Worm (Caenorhabditis elegans) whole organism, L2 larva: Measurements from ENCODE around the gene nurf-1.

Source experiments
- C34F6.9 ChIP-seq: fragments of 150-350 bp; optimal IDR thresholded peaks from 2 replicates; lab custom pipeline; 2014; ENCODE audit warnings: missing biosample characterization, missing genetic modification characterization
- F13H6.1 ChIP-seq: sonication (generic microtip); optimal IDR thresholded peaks from 2 replicates; lab custom pipeline; 2016; ENCODE audit warnings: missing genetic modification characterization, missing compliant biosample characterization
- R02D3.7 ChIP-seq: fragments of 150-350 bp; optimal IDR thresholded peaks from 2 replicates; lab custom pipeline; 2014; ENCODE audit warnings: missing biosample characterization, missing genetic modification characterization
- Y55F3AM.14 ChIP-seq: fragments of 200-800 bp; sonication (Bioruptor generic); optimal IDR thresholded peaks from 2 replicates; lab custom pipeline; 2018; ENCODE audit warnings: mild to moderate bottlenecking, missing genetic modification characterization, missing compliant biosample characterization
- ZK546.5 ChIP-seq: sonication (generic microtip); optimal IDR thresholded peaks from 2 replicates; lab custom pipeline; 2017; ENCODE audit warnings: missing biosample characterization, missing genetic modification characterization
- alr-1 ChIP-seq: fragments of 150-350 bp; optimal IDR thresholded peaks from 2 replicates; lab custom pipeline; 2014; ENCODE audit warnings: missing biosample characterization, missing genetic modification characterization
- aly-2 ChIP-seq: fragments of 150-350 bp; optimal IDR thresholded peaks from 2 replicates; lab custom pipeline; 2014; ENCODE audit warnings: missing biosample characterization, missing genetic modification characterization
- ama-1 ChIP-seq: fragments of 150-350 bp; optimal IDR thresholded peaks from 2 replicates; lab custom pipeline; 2018; ENCODE audit warnings: inconsistent platforms
- blmp-1 ChIP-seq: sonication (generic microtip); optimal IDR thresholded peaks from 2 replicates; lab custom pipeline; 2017; ENCODE audit warnings: missing genetic modification characterization, mild to moderate bottlenecking, missing compliant biosample characterization, antibody characterized with exemption, moderate library complexity; ENCODE audit not compliant: insufficient read depth
- ceh-16 ChIP-seq: fragments of 150-350 bp; optimal IDR thresholded peaks from 2 replicates; lab custom pipeline; 2014; ENCODE audit warnings: missing biosample characterization, missing genetic modification characterization
- ceh-82 ChIP-seq: fragments of 150-350 bp; optimal IDR thresholded peaks from 2 replicates; lab custom pipeline; 2014; ENCODE audit warnings: missing biosample characterization, missing genetic modification characterization
- crh-2 ChIP-seq: sonication (generic microtip); optimal IDR thresholded peaks from 2 replicates; lab custom pipeline; 2017; ENCODE audit warnings: missing biosample characterization, missing genetic modification characterization
- dmd-4 ChIP-seq: sonication (generic microtip); optimal IDR thresholded peaks from 2 replicates; lab custom pipeline; 2017; ENCODE audit warnings: missing biosample characterization, missing genetic modification characterization
- egl-27 ChIP-seq: sonication (generic microtip); optimal IDR thresholded peaks from 3 replicates; lab custom pipeline; 2017; ENCODE audit warnings: missing biosample characterization, missing genetic modification reagents, missing genetic modification characterization
- elt-1 ChIP-seq: fragments of 150-350 bp; optimal IDR thresholded peaks from 2 replicates; lab custom pipeline; 2014; ENCODE audit warnings: missing biosample characterization, missing genetic modification characterization
- elt-3 ChIP-seq: sonication (generic microtip); optimal IDR thresholded peaks from 2 replicates; lab custom pipeline; 2017; ENCODE audit warnings: missing biosample characterization, missing genetic modification characterization
- fos-1 ChIP-seq: fragments of 150-350 bp; optimal IDR thresholded peaks from 2 replicates; lab custom pipeline; 2014; ENCODE audit warnings: missing biosample characterization, missing genetic modification characterization
- gmeb-1 ChIP-seq: fragments of 150-350 bp; optimal IDR thresholded peaks from 2 replicates; lab custom pipeline; 2014; ENCODE audit warnings: missing biosample characterization, missing genetic modification characterization
- lin-11 ChIP-seq: fragments of 150-350 bp; sonication (generic microtip); optimal IDR thresholded peaks from 2 replicates; lab custom pipeline; 2014; ENCODE audit warnings: missing biosample characterization, missing genetic modification characterization, inconsistent platforms, mixed read lengths
- lin-13 ChIP-seq: fragments of 150-350 bp; optimal IDR thresholded peaks from 2 replicates; lab custom pipeline; 2014; ENCODE audit warnings: missing biosample characterization, missing genetic modification reagents, missing genetic modification characterization
- lin-39 ChIP-seq: fragments of 150-350 bp; optimal IDR thresholded peaks from 2 replicates; lab custom pipeline; 2014; ENCODE audit warnings: missing biosample characterization, missing genetic modification reagents, missing genetic modification characterization
- lsy-2 ChIP-seq, 2 experiments: fragments of 150-350 bp in 1 of 2; sonication (generic microtip) in 1 of 2; optimal IDR thresholded peaks; 2 replicates each; lab custom pipeline; 2014 to 2017; ENCODE audit warnings: missing biosample characterization in 2 of 2, missing genetic modification characterization in 2 of 2
- mab-5 ChIP-seq: fragments of 150-350 bp; optimal IDR thresholded peaks from 2 replicates; lab custom pipeline; 2014; ENCODE audit warnings: missing biosample characterization, missing genetic modification characterization
- mbf-1 ChIP-seq: sonication (generic microtip); optimal IDR thresholded peaks from 2 replicates; lab custom pipeline; 2017; ENCODE audit warnings: missing biosample characterization, missing genetic modification characterization
- mdl-1 ChIP-seq, 2 experiments: fragments of 150-350 bp in 1 of 2; sonication (generic microtip) in 1 of 2; optimal IDR thresholded peaks; 2 replicates each; lab custom pipeline; 2017; ENCODE audit warnings: missing biosample characterization in 2 of 2, missing genetic modification characterization in 2 of 2
- nhr-10 ChIP-seq: sonication (generic microtip); optimal IDR thresholded peaks from 2 replicates; lab custom pipeline; 2017; ENCODE audit warnings: missing biosample characterization, missing genetic modification characterization
- nhr-11 ChIP-seq: fragments of 150-350 bp; optimal IDR thresholded peaks from 2 replicates; lab custom pipeline; 2014; ENCODE audit warnings: missing biosample characterization, missing genetic modification characterization
- nhr-12 ChIP-seq: fragments of 150-350 bp; optimal IDR thresholded peaks from 2 replicates; lab custom pipeline; 2014; ENCODE audit warnings: missing biosample characterization, missing genetic modification characterization
- nhr-129 ChIP-seq: fragments of 150-350 bp; optimal IDR thresholded peaks from 2 replicates; lab custom pipeline; 2014; ENCODE audit warnings: missing biosample characterization, missing genetic modification characterization
- nhr-21 ChIP-seq: fragments of 150-350 bp; optimal IDR thresholded peaks from 2 replicates; lab custom pipeline; 2014; ENCODE audit warnings: missing biosample characterization, missing genetic modification characterization
- nhr-23 ChIP-seq: fragments of 150-350 bp; optimal IDR thresholded peaks from 2 replicates; lab custom pipeline; 2014; ENCODE audit warnings: missing biosample characterization, missing genetic modification reagents, missing genetic modification characterization
- nhr-237 ChIP-seq: fragments of 150-350 bp; optimal IDR thresholded peaks from 2 replicates; lab custom pipeline; 2014; ENCODE audit warnings: missing biosample characterization, missing genetic modification characterization
- nhr-25 ChIP-seq: fragments of 150-350 bp; sonication (generic microtip); optimal IDR thresholded peaks from 3 replicates; lab custom pipeline; 2014; ENCODE audit warnings: missing biosample characterization, missing genetic modification characterization
- nhr-6 ChIP-seq: fragments of 150-350 bp; optimal IDR thresholded peaks from 2 replicates; lab custom pipeline; 2014; ENCODE audit warnings: missing biosample characterization, missing genetic modification characterization
- nhr-77 ChIP-seq: fragments of 150-350 bp; optimal IDR thresholded peaks from 2 replicates; lab custom pipeline; 2014; ENCODE audit warnings: missing biosample characterization, missing genetic modification characterization
- skn-1 ChIP-seq: sonication (generic microtip); optimal IDR thresholded peaks from 2 replicates; lab custom pipeline; 2017; ENCODE audit warnings: missing biosample characterization, missing genetic modification characterization
- sma-3 ChIP-seq: sonication (generic microtip); optimal IDR thresholded peaks from 2 replicates; lab custom pipeline; 2016; ENCODE audit warnings: missing genetic modification reagents, missing genetic modification characterization, missing compliant biosample characterization
- sma-9 ChIP-seq, 2 experiments: fragments of 150-350 bp in 1 of 2; sonication (generic microtip) in 1 of 2; optimal IDR thresholded peaks; 2 replicates each; lab custom pipeline; 2014 to 2016; ENCODE audit warnings: missing genetic modification characterization in 2 of 2, mild to moderate bottlenecking in 1 of 2, missing biosample characterization in 1 of 2, missing compliant biosample characterization in 1 of 2, missing genetic modification reagents in 1 of 2, moderate library complexity in 1 of 2
- snpc-4 ChIP-seq: fragments of 150-350 bp; optimal IDR thresholded peaks from 2 replicates; lab custom pipeline; 2014; ENCODE audit warnings: missing biosample characterization, missing genetic modification characterization
- unc-55 ChIP-seq: fragments of 150-350 bp; sonication (generic microtip); optimal IDR thresholded peaks from 3 replicates; lab custom pipeline; 2014; ENCODE audit warnings: missing biosample characterization, missing genetic modification reagents, missing genetic modification characterization
- unc-62 ChIP-seq: fragments of 150-350 bp; optimal IDR thresholded peaks from 2 replicates; lab custom pipeline; 2014; ENCODE audit warnings: missing biosample characterization, missing genetic modification reagents, missing genetic modification characterization
- zag-1 ChIP-seq: fragments of 150-350 bp; optimal IDR thresholded peaks from 2 replicates; lab custom pipeline; 2014; ENCODE audit warnings: missing biosample characterization, missing genetic modification characterization
- ztf-1 ChIP-seq: fragments of 200-800 bp; sonication (Bioruptor generic); conservative IDR thresholded peaks from 2 replicates; pipeline ENCODE4 v1.3.6; 2022; ENCODE audit warnings: missing genetic modification characterization, missing compliant biosample characterization
- ztf-11 ChIP-seq: sonication (generic microtip); optimal IDR thresholded peaks from 2 replicates; lab custom pipeline; 2017; ENCODE audit warnings: missing biosample characterization, missing genetic modification characterization
- ztf-4 ChIP-seq: fragments of 150-350 bp; optimal IDR thresholded peaks from 2 replicates; lab custom pipeline; 2014; ENCODE audit warnings: missing biosample characterization, missing genetic modification characterization

Gene nurf-1

ce11 chrII:14437922-14438458, 47.5 kb downstream of the nurf-1 start, which contains the start of gene K04B12.2:
TSS of gene K04B12.2 (minus strand) at chrII:14437972.
- TF ChIP-seq nhr-21 (tag; lab: Kevin White, UChicago) (peak; percentile 34), nhr-129 (tag; lab: Kevin White, UChicago) (peak; percentile 84), aly-2 (no peak), nhr-25 (tag; lab: Kevin White, UChicago) (peak; percentile 49), sma-3 (GFP tag; lab: Kevin White, UChicago) (peak; percentile 65), nhr-77 (tag; lab: Kevin White, UChicago) (peak; percentile 3), gmeb-1 (tag; lab: Kevin White, UChicago) (peak; percentile 71), sma-9 (GFP tag; optimal IDR thresholded peaks at IDR 0.05; lab: Kevin White, UChicago) (peak; percentile 81), sma-9 (tag; optimal IDR thresholded peaks at IDR 0.05; lab: Kevin White, UChicago) (no peak), crh-2 (tag; lab: Kevin White, UChicago) (peak; percentile 85), nhr-23 (tag; lab: Kevin White, UChicago) (no peak), C34F6.9 (tag; lab: Kevin White, UChicago) (peak; percentile 79), fos-1 (tag; lab: Kevin White, UChicago) (peak; percentile 87), mbf-1 (tag; lab: Kevin White, UChicago) (no peak), F13H6.1 (tag; lab: Kevin White, UChicago) (peak; percentile 80), mdl-1 (tag; optimal IDR thresholded peaks at IDR 0.05; lab: Kevin White, UChicago) (peak; percentile 20 to 35), unc-55 (GFP tag; lab: Kevin White, UChicago) (peak; percentile 75), unc-62 (GFP tag; lab: Kevin White, UChicago) (no peak), lsy-2 (tag; optimal IDR thresholded peaks at IDR 0.05; lab: Kevin White, UChicago) (peak in 1 of 2 experiments; percentile 64), nhr-11 (tag; lab: Kevin White, UChicago) (no peak), blmp-1 (tag; lab: Kevin White, UChicago) (peak; percentile 10), ceh-16 (peak; percentile 15), lin-39 (tag; lab: Kevin White, UChicago) (no peak), egl-27 (tag; lab: Kevin White, UChicago) (peak; percentile 36), lin-11 (tag; lab: Kevin White, UChicago) (peak; percentile 63), ztf-1 (GFP tag; lab: Robert Waterston, UW) (no peak), lin-13 (GFP tag; lab: Kevin White, UChicago) (peak; percentile 19)

- TF ChIP-seq crh-2 (tag; lab: Kevin White, UChicago) (peak; percentile 77), nhr-11 (tag; lab: Kevin White, UChicago) (no peak), alr-1 (no peak), C34F6.9 (tag; lab: Kevin White, UChicago) (peak; percentile 86), ztf-1 (GFP tag; lab: Robert Waterston, UW) (no peak), nhr-25 (tag; lab: Kevin White, UChicago) (peak; percentile 75), mdl-1 (tag; optimal IDR thresholded peaks at IDR 0.05; lab: Kevin White, UChicago) (no peak), ztf-11 (tag; lab: Kevin White, UChicago) (no peak), unc-62 (GFP tag; lab: Kevin White, UChicago) (no peak), F13H6.1 (tag; lab: Kevin White, UChicago) (peak; percentile 43), nhr-129 (tag; lab: Kevin White, UChicago) (peak; percentile 72), nhr-237 (no peak), lsy-2 (tag; optimal IDR thresholded peaks at IDR 0.05; lab: Kevin White, UChicago) (peak; percentile 74 to 88), nhr-6 (tag; lab: Kevin White, UChicago) (peak; percentile 65), fos-1 (tag; lab: Kevin White, UChicago) (peak; percentile 36), lin-11 (tag; lab: Kevin White, UChicago) (peak; percentile 22), nhr-23 (tag; lab: Kevin White, UChicago) (no peak), Y55F3AM.14 (GFP tag; lab: Kevin White, UChicago) (no peak), skn-1 (tag; lab: Kevin White, UChicago) (no peak), ama-1 (lab: Kevin White, UChicago) (no peak), mbf-1 (tag; lab: Kevin White, UChicago) (no peak), lin-39 (tag; lab: Kevin White, UChicago) (no peak), egl-27 (tag; lab: Kevin White, UChicago) (no peak), unc-55 (GFP tag; lab: Kevin White, UChicago) (peak; percentile 95), nhr-10 (tag; lab: Kevin White, UChicago) (no peak), elt-1 (no peak), nhr-77 (tag; lab: Kevin White, UChicago) (peak; percentile 6), ztf-4 (tag; lab: Kevin White, UChicago) (peak; percentile 2), aly-2 (no peak), sma-3 (GFP tag; lab: Kevin White, UChicago) (no peak), nhr-12 (tag; lab: Kevin White, UChicago) (no peak), elt-3 (tag; lab: Kevin White, UChicago) (no peak), ZK546.5 (peak; percentile 16), blmp-1 (tag; lab: Kevin White, UChicago) (no peak), sma-9 (GFP tag; optimal IDR thresholded peaks at IDR 0.05; lab: Kevin White, UChicago) (no peak), sma-9 (tag; optimal IDR thresholded peaks at IDR 0.05; lab: Kevin White, UChicago) (no peak), dmd-4 (tag; lab: Kevin White, UChicago) (no peak), snpc-4 (tag; lab: Kevin White, UChicago) (peak; percentile 68), lin-13 (GFP tag; lab: Kevin White, UChicago) (peak; percentile 85), mab-5 (tag; lab: Kevin White, UChicago) (peak; percentile 75), gmeb-1 (tag; lab: Kevin White, UChicago) (peak; percentile 97), ceh-82 (tag; lab: Kevin White, UChicago) (no peak), R02D3.7 (tag; lab: Kevin White, UChicago) (no peak), zag-1 (peak; percentile 47), ceh-16 (peak; percentile 5), nhr-21 (tag; lab: Kevin White, UChicago) (peak; percentile 57)
Measured at ce11 chrII:14441144-14441543, 50.6 kb downstream of the nurf-1 start, which contains the start of gene smg-8. TSS of gene smg-8 (plus strand) at chrII:14441409.
